Worm (Caenorhabditis elegans): ENCODE measurements around the gene nlp-81.
A peak's percentile ranks its signal among the peaks of the same experiment; 100 is the strongest.
"Not testable (repeated sequence)": the region's sequence is repeated elsewhere in the genome, so short reads cannot be mapped to it uniquely, and the experiment has no call there.

Gene nlp-81

ce11 chrIV:3182920-3183319 lies 7.0 kb upstream of the nlp-81 start:
- TF ChIP-seq crh-2 (tag; optimal IDR thresholded peaks at IDR 0.05), result no peak
- no peak for TF ChIP-seq skn-1 (tag; optimal IDR thresholded peaks at IDR 0.05)
- no peak for TF ChIP-seq mab-5 (tag; optimal IDR thresholded peaks at IDR 0.05)
- no peak for TF ChIP-seq nhr-6 (tag; optimal IDR thresholded peaks at IDR 0.05)
- TF ChIP-seq elt-1 (tag; optimal IDR thresholded peaks at IDR 0.05), result no peak
- TF ChIP-seq nhr-237 (tag; optimal IDR thresholded peaks at IDR 0.05), result no peak
- TF ChIP-seq nhr-25 (tag; optimal IDR thresholded peaks at IDR 0.05), result no peak
- TF ChIP-seq lin-13 (GFP tag; optimal IDR thresholded peaks at IDR 0.05), result no peak
- TF ChIP-seq peb-1 (tag; optimal IDR thresholded peaks at IDR 0.05), result no peak
- no peak for TF ChIP-seq ama-1 (optimal IDR thresholded peaks at IDR 0.05)
- TF ChIP-seq sma-9 (GFP tag; optimal IDR thresholded peaks at IDR 0.05), result no peak
- TF ChIP-seq sma-9 (tag; optimal IDR thresholded peaks at IDR 0.05), result no peak
- TF ChIP-seq mdl-1 (tag; optimal IDR thresholded peaks at IDR 0.05), result no peak
- TF ChIP-seq fos-1 (tag; optimal IDR thresholded peaks at IDR 0.05), result no peak
- TF ChIP-seq sem-4 (tag; optimal IDR thresholded peaks at IDR 0.05), result no peak
- no peak for TF ChIP-seq lin-11 (tag; optimal IDR thresholded peaks at IDR 0.05)
- TF ChIP-seq mbf-1 (tag; optimal IDR thresholded peaks at IDR 0.05), result no peak
- TF ChIP-seq elt-3 (tag; optimal IDR thresholded peaks at IDR 0.05), result no peak
- no peak for TF ChIP-seq alr-1 (tag; optimal IDR thresholded peaks at IDR 0.05)

ce11 chrIV:3172510-3172909 lies 3.4 kb downstream of the nlp-81 start, which contains the start of gene Y67D8B.1:
Gene Y67D8B.1, minus strand, starts transcription at chrIV:3172610.
- TF ChIP-seq gmeb-1, peb-1, lin-39 (tag; optimal IDR thresholded peaks at IDR 0.05): not testable (repeated sequence)

ce11 chrIV:3168656-3169216 lies 7.2 kb downstream of the nlp-81 start:
- TF ChIP-seq lsy-2 (tag; optimal IDR thresholded peaks at IDR 0.05) (peak in 1 of 2 experiments; percentile 38), blmp-1 (tag; optimal IDR thresholded peaks at IDR 0.05; ENCODE audit: insufficient read depth) (no peak), lin-13 (GFP tag; optimal IDR thresholded peaks at IDR 0.05) (no peak), nhr-77 (tag; optimal IDR thresholded peaks at IDR 0.05) (no peak), C34F6.9 (tag; optimal IDR thresholded peaks at IDR 0.05) (peak; percentile 45), sma-9 (GFP tag; optimal IDR thresholded peaks at IDR 0.05) (peak; percentile 1), sma-9 (tag; optimal IDR thresholded peaks at IDR 0.05) (no peak), nhr-129 (tag; optimal IDR thresholded peaks at IDR 0.05) (peak; percentile 50), egl-27 (tag; optimal IDR thresholded peaks at IDR 0.05) (no peak), unc-55 (GFP tag; optimal IDR thresholded peaks at IDR 0.05) (peak; percentile 33), dmd-4 (tag; optimal IDR thresholded peaks at IDR 0.05) (no peak), mdl-1 (tag; optimal IDR thresholded peaks at IDR 0.05) (no peak), nhr-12 (tag; optimal IDR thresholded peaks at IDR 0.05) (no peak), F13H6.1 (tag; optimal IDR thresholded peaks at IDR 0.05) (peak; percentile 82)

- peak; percentile 55 for TF ChIP-seq sma-9 (GFP tag; optimal IDR thresholded peaks at IDR 0.05)
- TF ChIP-seq sma-9 (tag; optimal IDR thresholded peaks at IDR 0.05), result no peak
- TF ChIP-seq crh-2 (tag; optimal IDR thresholded peaks at IDR 0.05), result peak; percentile 79
- TF ChIP-seq nhr-77 (tag; optimal IDR thresholded peaks at IDR 0.05), result no peak
- peak in 1 of 2 experiments; percentile 5 for TF ChIP-seq lsy-2 (tag; optimal IDR thresholded peaks at IDR 0.05)
- TF ChIP-seq unc-62 (GFP tag; optimal IDR thresholded peaks at IDR 0.05), result no peak
- TF ChIP-seq gmeb-1 (tag; optimal IDR thresholded peaks at IDR 0.05), result peak; percentile 32
- TF ChIP-seq unc-55 (GFP tag; optimal IDR thresholded peaks at IDR 0.05), result peak; percentile 19
- peak; percentile 29 for TF ChIP-seq sma-3 (GFP tag; optimal IDR thresholded peaks at IDR 0.05)
- TF ChIP-seq fos-1 (tag; optimal IDR thresholded peaks at IDR 0.05), result peak; percentile 90
Measured at ce11 chrIV:3166896-3167295, 9.0 kb downstream of the nlp-81 start.

ce11 chrIV:3165365-3165764 lies 10.6 kb downstream of the nlp-81 start:
- TF ChIP-seq nhr-77 (tag; optimal IDR thresholded peaks at IDR 0.05) (no peak), unc-39 (tag; optimal IDR thresholded peaks at IDR 0.05) (no peak), ceh-16 (tag; optimal IDR thresholded peaks at IDR 0.05) (no peak), F13H6.1 (tag; optimal IDR thresholded peaks at IDR 0.05) (no peak), elt-1 (tag; optimal IDR thresholded peaks at IDR 0.05) (peak; percentile 51), lin-39 (tag; optimal IDR thresholded peaks at IDR 0.05) (no peak), nhr-25 (tag; optimal IDR thresholded peaks at IDR 0.05) (peak; percentile 46), R02D3.7 (tag; optimal IDR thresholded peaks at IDR 0.05) (no peak), gmeb-1 (tag; optimal IDR thresholded peaks at IDR 0.05) (no peak), ztf-1 (GFP tag; conservative IDR thresholded peaks at IDR 0.05) (no peak), nhr-10 (tag; optimal IDR thresholded peaks at IDR 0.05) (no peak)

Data from whole organism, L2 larva.